Fruit fly (Drosophila melanogaster) whole organism, pupa: ENCODE measurements around the gene RpL26.

Experiments
- CG10348 ChIP-seq: fragments of 200-800 bp; sonication (Bioruptor generic); IDR thresholded peaks from 2 replicates; pipeline ENCODE4 v1.3.6; 2022; ENCODE audit warnings: missing biosample characterization, missing genetic modification characterization
- CG12605 ChIP-seq: fragments of 200-800 bp; sonication (Bioruptor generic); IDR thresholded peaks from 2 replicates; pipeline ENCODE4 v1.3.6; 2022; ENCODE audit warnings: missing biosample characterization, missing genetic modification characterization
- CG13204 ChIP-seq: fragments of 200-800 bp; sonication (Bioruptor generic); optimal IDR thresholded peaks from 2 replicates; lab custom pipeline; 2018; ENCODE audit warnings: missing biosample characterization, mild to moderate bottlenecking, missing genetic modification characterization, moderate library complexity
- CG14655 ChIP-seq: fragments of 200-800 bp; sonication (Bioruptor generic); optimal IDR thresholded peaks from 3 replicates; lab custom pipeline; 2017; ENCODE audit warnings: mild to moderate bottlenecking, missing biosample characterization, missing genetic modification reagents, missing genetic modification characterization
- CG32121 ChIP-seq: fragments of 200-800 bp; sonication (Bioruptor generic); IDR thresholded peaks from 2 replicates; pipeline ENCODE4 v1.3.6; 2022; ENCODE audit warnings: missing biosample characterization, missing genetic modification characterization
- CG34367 ChIP-seq: fragments of 200-800 bp; sonication (Bioruptor generic); optimal IDR thresholded peaks from 2 replicates; lab custom pipeline; 2018; ENCODE audit warnings: missing biosample characterization, mild to moderate bottlenecking, missing genetic modification characterization
- CG4496 ChIP-seq: fragments of 200-800 bp; sonication (Bioruptor generic); IDR thresholded peaks from 3 replicates; pipeline ENCODE4 v1.3.6; 2022; ENCODE audit warnings: missing biosample characterization, missing genetic modification characterization
- CG8159 ChIP-seq: fragments of 200-800 bp; sonication (Bioruptor generic); optimal IDR thresholded peaks from 3 replicates; lab custom pipeline; 2018; ENCODE audit warnings: missing biosample characterization, mild to moderate bottlenecking, missing genetic modification characterization, moderate library complexity
- CG9948 ChIP-seq: fragments of 200-800 bp; sonication (Bioruptor generic); optimal IDR thresholded peaks from 2 replicates; lab custom pipeline; 2018; ENCODE audit warnings: missing biosample characterization, mild to moderate bottlenecking, missing genetic modification characterization, moderate library complexity
- Ets98B ChIP-seq: fragments of 200-800 bp; sonication (Bioruptor generic); IDR thresholded peaks from 2 replicates; pipeline ENCODE4 v1.3.6; 2022; ENCODE audit warnings: missing biosample characterization, missing genetic modification characterization
- Pif1A ChIP-seq: fragments of 200-800 bp; sonication (Bioruptor generic); optimal IDR thresholded peaks from 3 replicates; lab custom pipeline; 2016; ENCODE audit warnings: missing biosample characterization, missing genetic modification characterization
- Snoo ChIP-seq: fragments of 200-800 bp; sonication (Bioruptor generic); optimal IDR thresholded peaks from 3 replicates; lab custom pipeline; 2017; ENCODE audit warnings: missing biosample characterization, mild to moderate bottlenecking, missing genetic modification characterization, inconsistent platforms
- gl ChIP-seq: fragments of 200-800 bp; sonication (Bioruptor generic); optimal IDR thresholded peaks from 2 replicates; lab custom pipeline; 2018; ENCODE audit warnings: missing biosample characterization, mild to moderate bottlenecking, missing genetic modification characterization
- rn ChIP-seq: fragments of 200-800 bp; sonication (Bioruptor generic); IDR thresholded peaks from 2 replicates; pipeline ENCODE4 v1.3.6; 2022; ENCODE audit warnings: missing biosample characterization, missing genetic modification characterization

RpL26 gene

dm6 chr3L:18946956-18947355 lies 48.3 kb downstream of the RpL26 start:
- TF ChIP-seq CG34367 (tag; lab: Kevin White, UChicago) (peak; percentile 5), CG9948 (tag; lab: Kevin White, UChicago) (no peak), Pif1A (peak; percentile 6), gl (tag; lab: Kevin White, UChicago) (no peak), CG13204 (GFP tag; lab: Kevin White, UChicago) (no peak), CG4496 (GFP tag; lab: Robert Waterston, UW) (peak; percentile 77), Ets98B (no peak), CG32121 (GFP tag; lab: Robert Waterston, UW) (no peak)

DNA sequence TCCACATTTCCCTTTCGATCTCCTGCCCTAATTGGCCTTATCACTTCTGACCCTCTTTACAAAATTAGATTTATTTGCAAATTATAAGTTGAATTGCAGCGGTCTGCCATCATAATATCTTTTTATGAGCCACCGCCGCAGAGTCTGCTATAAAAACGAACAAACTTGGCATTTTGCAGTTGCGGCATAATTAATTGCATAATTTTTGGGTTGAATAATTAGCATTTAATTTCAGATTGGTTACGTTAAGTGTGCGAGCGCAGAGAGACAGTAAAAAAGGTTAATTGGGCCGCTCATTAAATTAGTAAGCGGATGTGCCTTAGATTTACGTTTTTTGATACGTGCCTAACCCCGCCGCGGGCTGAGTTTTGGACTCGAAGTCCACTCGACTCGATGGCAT lies 50.5 kb downstream of the RpL26 start:
- no peak for TF ChIP-seq CG10348 (GFP tag; lab: Robert Waterston, UW)
- TF ChIP-seq rn = no peak
- TF ChIP-seq Snoo (tag; lab: Kevin White, UChicago) = no peak
- no peak for TF ChIP-seq CG13204 (GFP tag; lab: Kevin White, UChicago)
- no peak for TF ChIP-seq CG12605 (GFP tag; lab: Robert Waterston, UW)
- TF ChIP-seq CG14655 (GFP tag; lab: Kevin White, UChicago) = no peak
- no peak for TF ChIP-seq CG8159 (tag; lab: Kevin White, UChicago)
- TF ChIP-seq CG34367 (tag; lab: Kevin White, UChicago) = no peak
- no peak for TF ChIP-seq gl (tag; lab: Kevin White, UChicago)
- no peak for TF ChIP-seq Pif1A
